Worm (Caenorhabditis elegans) whole organism, L2 larva: ENCODE data around the gene nspd-6.

ENCODE experiments used
- C34F6.9 ChIP-seq: fragments of 150-350 bp; optimal IDR thresholded peaks from 2 replicates; lab custom pipeline; 2014; ENCODE audit warnings: missing biosample characterization, missing genetic modification characterization
- F13H6.1 ChIP-seq: sonication (generic microtip); optimal IDR thresholded peaks from 2 replicates; lab custom pipeline; 2016; ENCODE audit warnings: missing genetic modification characterization, missing compliant biosample characterization
- R02D3.7 ChIP-seq: fragments of 150-350 bp; optimal IDR thresholded peaks from 2 replicates; lab custom pipeline; 2014; ENCODE audit warnings: missing biosample characterization, missing genetic modification characterization
- ZK546.5 ChIP-seq: sonication (generic microtip); optimal IDR thresholded peaks from 2 replicates; lab custom pipeline; 2017; ENCODE audit warnings: missing biosample characterization, missing genetic modification characterization
- alr-1 ChIP-seq: fragments of 150-350 bp; optimal IDR thresholded peaks from 2 replicates; lab custom pipeline; 2014; ENCODE audit warnings: missing biosample characterization, missing genetic modification characterization
- aly-2 ChIP-seq: fragments of 150-350 bp; optimal IDR thresholded peaks from 2 replicates; lab custom pipeline; 2014; ENCODE audit warnings: missing biosample characterization, missing genetic modification characterization
- ama-1 ChIP-seq: fragments of 150-350 bp; optimal IDR thresholded peaks from 2 replicates; lab custom pipeline; 2018; ENCODE audit warnings: inconsistent platforms
- blmp-1 ChIP-seq: sonication (generic microtip); optimal IDR thresholded peaks from 2 replicates; lab custom pipeline; 2017; ENCODE audit warnings: missing genetic modification characterization, mild to moderate bottlenecking, missing compliant biosample characterization, antibody characterized with exemption, moderate library complexity; ENCODE audit not compliant: insufficient read depth
- ceh-82 ChIP-seq: fragments of 150-350 bp; optimal IDR thresholded peaks from 2 replicates; lab custom pipeline; 2014; ENCODE audit warnings: missing biosample characterization, missing genetic modification characterization
- crh-2 ChIP-seq: sonication (generic microtip); optimal IDR thresholded peaks from 2 replicates; lab custom pipeline; 2017; ENCODE audit warnings: missing biosample characterization, missing genetic modification characterization
- dmd-4 ChIP-seq: sonication (generic microtip); optimal IDR thresholded peaks from 2 replicates; lab custom pipeline; 2017; ENCODE audit warnings: missing biosample characterization, missing genetic modification characterization
- egl-27 ChIP-seq: sonication (generic microtip); optimal IDR thresholded peaks from 3 replicates; lab custom pipeline; 2017; ENCODE audit warnings: missing biosample characterization, missing genetic modification reagents, missing genetic modification characterization
- elt-1 ChIP-seq: fragments of 150-350 bp; optimal IDR thresholded peaks from 2 replicates; lab custom pipeline; 2014; ENCODE audit warnings: missing biosample characterization, missing genetic modification characterization
- fos-1 ChIP-seq: fragments of 150-350 bp; optimal IDR thresholded peaks from 2 replicates; lab custom pipeline; 2014; ENCODE audit warnings: missing biosample characterization, missing genetic modification characterization
- lsy-2 ChIP-seq, 2 experiments: fragments of 150-350 bp in 1 of 2; sonication (generic microtip) in 1 of 2; optimal IDR thresholded peaks; 2 replicates each; lab custom pipeline; 2014 to 2017; ENCODE audit warnings: missing biosample characterization in 2 of 2, missing genetic modification characterization in 2 of 2
- mab-5 ChIP-seq: fragments of 150-350 bp; optimal IDR thresholded peaks from 2 replicates; lab custom pipeline; 2014; ENCODE audit warnings: missing biosample characterization, missing genetic modification characterization
- mdl-1 ChIP-seq, 2 experiments: fragments of 150-350 bp in 1 of 2; sonication (generic microtip) in 1 of 2; optimal IDR thresholded peaks; 2 replicates each; lab custom pipeline; 2017; ENCODE audit warnings: missing biosample characterization in 2 of 2, missing genetic modification characterization in 2 of 2
- nhr-10 ChIP-seq: sonication (generic microtip); optimal IDR thresholded peaks from 2 replicates; lab custom pipeline; 2017; ENCODE audit warnings: missing biosample characterization, missing genetic modification characterization
- nhr-11 ChIP-seq: fragments of 150-350 bp; optimal IDR thresholded peaks from 2 replicates; lab custom pipeline; 2014; ENCODE audit warnings: missing biosample characterization, missing genetic modification characterization
- nhr-12 ChIP-seq: fragments of 150-350 bp; optimal IDR thresholded peaks from 2 replicates; lab custom pipeline; 2014; ENCODE audit warnings: missing biosample characterization, missing genetic modification characterization
- nhr-129 ChIP-seq: fragments of 150-350 bp; optimal IDR thresholded peaks from 2 replicates; lab custom pipeline; 2014; ENCODE audit warnings: missing biosample characterization, missing genetic modification characterization
- nhr-21 ChIP-seq: fragments of 150-350 bp; optimal IDR thresholded peaks from 2 replicates; lab custom pipeline; 2014; ENCODE audit warnings: missing biosample characterization, missing genetic modification characterization
- nhr-23 ChIP-seq: fragments of 150-350 bp; optimal IDR thresholded peaks from 2 replicates; lab custom pipeline; 2014; ENCODE audit warnings: missing biosample characterization, missing genetic modification reagents, missing genetic modification characterization
- nhr-25 ChIP-seq: fragments of 150-350 bp; sonication (generic microtip); optimal IDR thresholded peaks from 3 replicates; lab custom pipeline; 2014; ENCODE audit warnings: missing biosample characterization, missing genetic modification characterization
- peb-1 ChIP-seq: fragments of 150-350 bp; optimal IDR thresholded peaks from 2 replicates; lab custom pipeline; 2014; ENCODE audit warnings: missing biosample characterization, missing genetic modification characterization
- sem-4 ChIP-seq: fragments of 150-350 bp; optimal IDR thresholded peaks from 2 replicates; lab custom pipeline; 2014; ENCODE audit warnings: missing biosample characterization, missing genetic modification reagents, missing genetic modification characterization
- skn-1 ChIP-seq: sonication (generic microtip); optimal IDR thresholded peaks from 2 replicates; lab custom pipeline; 2017; ENCODE audit warnings: missing biosample characterization, missing genetic modification characterization
- sma-3 ChIP-seq: sonication (generic microtip); optimal IDR thresholded peaks from 2 replicates; lab custom pipeline; 2016; ENCODE audit warnings: missing genetic modification reagents, missing genetic modification characterization, missing compliant biosample characterization
- sma-9 ChIP-seq, 2 experiments: fragments of 150-350 bp in 1 of 2; sonication (generic microtip) in 1 of 2; optimal IDR thresholded peaks; 2 replicates each; lab custom pipeline; 2014 to 2016; ENCODE audit warnings: missing genetic modification characterization in 2 of 2, mild to moderate bottlenecking in 1 of 2, missing biosample characterization in 1 of 2, missing compliant biosample characterization in 1 of 2, missing genetic modification reagents in 1 of 2, moderate library complexity in 1 of 2
- unc-39 ChIP-seq: fragments of 150-350 bp; optimal IDR thresholded peaks from 2 replicates; lab custom pipeline; 2014; ENCODE audit warnings: missing biosample characterization, missing genetic modification characterization
- unc-55 ChIP-seq: fragments of 150-350 bp; sonication (generic microtip); optimal IDR thresholded peaks from 3 replicates; lab custom pipeline; 2014; ENCODE audit warnings: missing biosample characterization, missing genetic modification reagents, missing genetic modification characterization
- unc-62 ChIP-seq: fragments of 150-350 bp; optimal IDR thresholded peaks from 2 replicates; lab custom pipeline; 2014; ENCODE audit warnings: missing biosample characterization, missing genetic modification reagents, missing genetic modification characterization
- zag-1 ChIP-seq: fragments of 150-350 bp; optimal IDR thresholded peaks from 2 replicates; lab custom pipeline; 2014; ENCODE audit warnings: missing biosample characterization, missing genetic modification characterization
- ztf-1 ChIP-seq: fragments of 200-800 bp; sonication (Bioruptor generic); conservative IDR thresholded peaks from 2 replicates; pipeline ENCODE4 v1.3.6; 2022; ENCODE audit warnings: missing genetic modification characterization, missing compliant biosample characterization
- ztf-11 ChIP-seq: sonication (generic microtip); optimal IDR thresholded peaks from 2 replicates; lab custom pipeline; 2017; ENCODE audit warnings: missing biosample characterization, missing genetic modification characterization
- ztf-4 ChIP-seq: fragments of 150-350 bp; optimal IDR thresholded peaks from 2 replicates; lab custom pipeline; 2014; ENCODE audit warnings: missing biosample characterization, missing genetic modification characterization

Gene nspd-6

ce11 chrIV:5133791-5134370 lies 31.6 kb downstream of the nspd-6 start:
- TF ChIP-seq peb-1 (tag; lab: Kevin White, UChicago) = no peak
- peak; percentile 33 for TF ChIP-seq crh-2 (tag; lab: Kevin White, UChicago)
- no peak for TF ChIP-seq alr-1
- no peak for TF ChIP-seq sem-4 (tag; lab: Kevin White, UChicago)
- peak; percentile 49 for TF ChIP-seq unc-55 (GFP tag; lab: Kevin White, UChicago)
- no peak for TF ChIP-seq ama-1
- no peak for TF ChIP-seq nhr-12 (tag; lab: Kevin White, UChicago)
- peak; percentile 41 for TF ChIP-seq C34F6.9 (tag; lab: Kevin White, UChicago)
- no peak for TF ChIP-seq nhr-23 (tag; lab: Kevin White, UChicago)
- TF ChIP-seq mab-5 (tag; lab: Kevin White, UChicago) = no peak
- peak; percentile 43 for TF ChIP-seq nhr-21
- TF ChIP-seq nhr-129 (tag; lab: Kevin White, UChicago) = peak; percentile 24
- TF ChIP-seq R02D3.7 (tag; lab: Kevin White, UChicago) = no peak
- no peak for TF ChIP-seq aly-2 (tag; lab: Kevin White, UChicago)
- TF ChIP-seq ztf-1 = no peak
- peak; percentile 27 for TF ChIP-seq sma-3 (GFP tag; lab: Kevin White, UChicago)
- TF ChIP-seq lsy-2 (tag; optimal IDR thresholded peaks at IDR 0.05; lab: Kevin White, UChicago) = peak in 1 of 2 experiments; percentile 44
- TF ChIP-seq egl-27 (tag; lab: Kevin White, UChicago) = no peak
- peak; percentile 7 for TF ChIP-seq zag-1 (tag; lab: Kevin White, UChicago)
- peak; percentile 91 for TF ChIP-seq fos-1 (tag; lab: Kevin White, UChicago)
- TF ChIP-seq dmd-4 (tag; lab: Kevin White, UChicago) = no peak
- no peak for TF ChIP-seq nhr-25 (tag; lab: Kevin White, UChicago)
- TF ChIP-seq sma-9 (GFP tag; optimal IDR thresholded peaks at IDR 0.05; lab: Kevin White, UChicago) = peak; percentile 26
- TF ChIP-seq sma-9 (tag; optimal IDR thresholded peaks at IDR 0.05; lab: Kevin White, UChicago) = no peak
- TF ChIP-seq F13H6.1 = peak; percentile 41
- TF ChIP-seq blmp-1 (tag; lab: Kevin White, UChicago) = peak; percentile 79
- TF ChIP-seq ztf-4 (tag; lab: Kevin White, UChicago) = no peak
- no peak for TF ChIP-seq elt-1
- TF ChIP-seq ZK546.5 = no peak
- TF ChIP-seq unc-39 (tag; lab: Kevin White, UChicago) = no peak
- no peak for TF ChIP-seq mdl-1 (tag; optimal IDR thresholded peaks at IDR 0.05; lab: Kevin White, UChicago)
- no peak for TF ChIP-seq nhr-10 (tag; lab: Kevin White, UChicago)
- no peak for TF ChIP-seq ceh-82 (tag; lab: Kevin White, UChicago)
- no peak for TF ChIP-seq unc-62 (GFP tag; lab: Kevin White, UChicago)

- peak; percentile 45 for TF ChIP-seq fos-1 (tag; lab: Kevin White, UChicago)
- TF ChIP-seq ztf-4 (tag; lab: Kevin White, UChicago) = no peak
Observed at ce11 chrIV:5131781-5132180, 33.7 kb downstream of the nspd-6 start.

DNA sequence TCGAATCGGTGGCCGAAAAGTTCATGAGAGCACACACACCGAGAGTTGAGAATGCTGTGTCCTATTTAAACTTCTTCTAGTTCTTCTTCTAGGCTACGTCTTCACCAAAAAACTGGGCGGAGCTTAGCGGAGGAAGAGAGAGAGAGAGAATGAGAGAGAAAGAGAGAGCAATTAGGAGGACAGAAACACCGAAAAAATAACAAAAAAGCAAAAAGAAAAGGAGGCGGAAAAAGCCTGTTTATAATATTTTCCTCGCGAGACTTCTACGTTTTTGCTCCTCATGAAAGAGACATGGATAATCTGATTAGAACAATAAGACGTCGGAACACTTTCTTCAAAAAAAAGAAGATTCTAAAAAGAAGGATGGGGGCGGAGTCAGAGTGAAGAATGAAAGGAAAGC lies 43.5 kb downstream of the nspd-6 start, which contains the start of gene tkr-3:
TSS of gene tkr-3 (minus strand) at position 101 of the 400 bp plus-strand sequence.
- TF ChIP-seq skn-1 (tag; lab: Kevin White, UChicago) (no peak), nhr-10 (tag; lab: Kevin White, UChicago) (no peak), ztf-11 (no peak), F13H6.1 (no peak), ama-1 (no peak), elt-1 (no peak), nhr-11 (tag; lab: Kevin White, UChicago) (no peak), unc-62 (GFP tag; lab: Kevin White, UChicago) (no peak), nhr-25 (tag; lab: Kevin White, UChicago) (no peak)
